Fruit fly (Drosophila melanogaster): ENCODE data around the gene Gr22b.

Gr22b gene

DNA sequence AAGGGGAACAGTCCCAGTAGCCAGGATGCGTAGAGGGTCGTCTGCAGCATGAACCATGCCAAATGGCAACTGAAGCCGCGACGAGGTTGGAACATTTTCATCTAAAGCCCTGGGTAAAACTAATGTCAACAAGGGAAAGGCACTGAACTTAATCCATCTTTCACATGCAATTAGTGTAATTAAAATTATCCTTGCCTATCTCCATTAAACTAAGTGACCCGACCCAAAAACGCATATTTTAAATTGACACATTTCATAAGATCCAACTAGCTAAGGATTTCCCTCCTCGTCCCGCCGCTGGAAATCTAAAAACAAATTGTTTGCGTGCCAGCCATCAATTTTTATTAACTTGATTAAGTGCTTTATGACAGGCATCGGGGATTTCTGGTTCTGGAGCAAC lies 36.7 kb downstream of the Gr22b start, which contains the start of gene Gr22f:
Gr22f (minus strand) TSS at position 101 of the 400 bp plus-strand sequence.
- TF ChIP-seq CG7101 (tag; optimal IDR thresholded peaks at IDR 0.05) (no peak), Hr96 (GFP tag; optimal IDR thresholded peaks at IDR 0.05) (no peak), CG5204 (GFP tag; optimal IDR thresholded peaks at IDR 0.05) (no peak), CG12768 (GFP tag; optimal IDR thresholded peaks at IDR 0.05) (no peak), bab1 (GFP tag; optimal IDR thresholded peaks at IDR 0.05) (no peak), kay (GFP tag; ENCODE audit: borderline replicate concordance) (no peak)

DNA sequence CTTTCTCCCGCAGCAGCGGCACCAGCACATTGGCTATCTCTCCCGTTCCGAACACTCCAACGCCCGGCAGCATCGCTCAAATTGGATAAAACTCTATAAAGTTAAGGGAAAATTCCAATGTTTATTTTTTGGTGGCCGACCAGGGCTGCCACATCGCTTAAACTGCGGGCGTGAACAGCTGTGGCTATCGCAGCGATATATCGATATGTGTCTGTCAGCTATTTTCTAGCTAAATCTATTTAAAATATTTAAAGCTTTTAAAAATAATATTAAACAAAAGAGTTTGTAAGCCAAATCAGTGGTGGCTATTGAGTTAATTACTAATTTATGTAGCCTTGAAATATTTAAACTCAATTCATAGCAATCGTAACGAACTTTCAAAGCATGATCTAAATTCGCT lies 41.1 kb downstream of the Gr22b start, which contains the start of the genes CG17712 and CG17648:
CG17712 (minus strand) TSS at position 170 of the 400 bp plus-strand sequence.
CG17648 (plus strand) TSS at position 356 of the 400 bp plus-strand sequence.
- TF ChIP-seq bab1 (GFP tag; optimal IDR thresholded peaks at IDR 0.05) (peak; percentile 23), Clk (GFP tag; optimal IDR thresholded peaks at IDR 0.05) (no peak)

DNA sequence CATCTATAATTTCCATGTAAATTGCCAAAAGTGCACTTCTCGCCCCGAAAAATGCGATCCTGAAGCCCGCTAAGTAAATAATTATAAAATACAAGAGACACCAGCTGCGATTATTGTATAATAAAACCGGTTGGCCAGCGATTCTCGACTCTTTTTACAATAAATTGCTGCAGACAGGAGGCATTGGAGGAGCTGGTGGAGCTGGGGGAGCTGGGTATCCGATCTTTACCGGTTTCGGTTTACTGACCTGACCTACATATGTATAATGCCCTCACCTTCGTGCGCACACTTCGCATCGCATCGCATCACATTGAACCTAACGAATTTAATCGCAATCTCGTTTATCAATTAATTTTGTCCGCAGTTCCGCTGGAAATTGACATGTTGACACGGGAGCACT lies 44.7 kb downstream of the Gr22b start:
- TF ChIP-seq cnc (optimal IDR thresholded peaks at IDR 0.05) (no peak), kay (GFP tag; ENCODE audit: borderline replicate concordance) (no peak), CG33017 (tag; optimal IDR thresholded peaks at IDR 0.05) (no peak), CG7101 (tag; optimal IDR thresholded peaks at IDR 0.05) (no peak), CG5204 (GFP tag; optimal IDR thresholded peaks at IDR 0.05) (no peak), CG7045 (GFP tag; optimal IDR thresholded peaks at IDR 0.05) (no peak), CG11617 (GFP tag; optimal IDR thresholded peaks at IDR 0.05) (no peak), Hr96 (GFP tag; optimal IDR thresholded peaks at IDR 0.05) (no peak), Clk (GFP tag; optimal IDR thresholded peaks at IDR 0.05) (no peak), toe (GFP tag; optimal IDR thresholded peaks at IDR 0.05) (no peak), ovo (GFP tag; optimal IDR thresholded peaks at IDR 0.05) (no peak), CG12768 (GFP tag; optimal IDR thresholded peaks at IDR 0.05) (no peak), CG1620 (GFP tag; optimal IDR thresholded peaks at IDR 0.05) (no peak), pad (GFP tag; optimal IDR thresholded peaks at IDR 0.05) (no peak), Mnt (GFP tag; optimal IDR thresholded peaks at IDR 0.05) (no peak)

DNA sequence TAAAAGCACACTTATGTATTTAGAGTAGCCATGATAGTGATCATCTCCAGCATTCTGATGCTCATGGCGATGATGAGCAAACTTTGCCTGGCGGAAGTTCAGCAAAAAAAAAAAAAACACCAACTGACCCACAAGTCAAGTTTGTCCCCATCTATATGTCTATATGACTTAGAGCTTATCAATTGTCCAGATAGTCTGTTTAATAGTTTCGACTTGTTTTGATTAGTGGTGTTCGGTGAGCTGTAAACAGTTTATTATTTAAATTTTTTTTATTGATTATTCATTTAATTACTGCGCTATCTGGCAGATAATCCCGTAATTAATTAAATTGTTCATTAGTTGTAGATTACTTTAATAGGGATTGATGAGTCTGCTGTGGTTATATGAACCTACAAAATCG lies 49.3 kb downstream of the Gr22b start:
- TF ChIP-seq pad (GFP tag; optimal IDR thresholded peaks at IDR 0.05) (no peak), kay (GFP tag; ENCODE audit: borderline replicate concordance) (peak; percentile 66)

Data from whole organism, adult.